Fruit fly (Drosophila melanogaster) whole organism, adult: Measurements from ENCODE around the gene CG34116.

Experiments
- CG14711 ChIP-seq: fragments of 200-800 bp; sonication (Bioruptor generic); optimal IDR thresholded peaks from 2 replicates; lab custom pipeline; 2018; ENCODE audit warnings: missing biosample characterization, mild to moderate bottlenecking, missing genetic modification characterization, moderate library complexity
- Crg-1 ChIP-seq: fragments of 200-800 bp; sonication (Bioruptor generic); optimal IDR thresholded peaks from 2 replicates; lab custom pipeline; 2016; ENCODE audit warnings: missing biosample characterization, missing genetic modification characterization
- Hr96 ChIP-seq: fragments of 200-800 bp; sonication (Bioruptor generic); optimal IDR thresholded peaks from 2 replicates; lab custom pipeline; 2016; ENCODE audit warnings: missing biosample characterization, missing genetic modification characterization
- ovo ChIP-seq: fragments of 200-800 bp; sonication (Bioruptor generic); optimal IDR thresholded peaks from 2 replicates; lab custom pipeline; 2016; ENCODE audit warnings: missing biosample characterization, missing genetic modification characterization

DNA sequence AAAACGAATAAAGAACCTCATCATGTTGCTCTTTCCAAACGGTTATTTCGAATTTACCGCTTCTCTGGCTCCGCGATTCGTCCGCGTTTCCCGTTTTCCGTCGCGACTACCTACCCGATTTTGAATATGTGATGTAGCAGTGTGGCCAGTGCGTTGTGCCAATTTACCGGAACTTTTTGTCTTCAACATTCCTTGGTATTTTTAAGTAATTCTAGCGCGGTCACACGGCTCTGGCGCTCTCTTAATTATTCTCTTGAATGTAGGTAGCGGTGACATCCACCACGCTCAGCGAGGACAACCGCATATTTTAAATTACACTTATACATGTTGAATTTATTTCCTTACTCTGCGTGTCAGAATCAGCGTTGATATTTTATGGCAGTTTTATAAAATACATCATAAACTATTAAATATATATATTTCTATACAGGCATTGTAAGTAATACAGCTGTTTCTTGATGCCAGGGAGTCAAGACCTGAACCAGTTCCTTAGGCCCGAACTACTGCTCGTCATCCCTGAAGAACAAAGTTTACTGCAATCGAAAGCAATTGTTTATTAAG, 12.3 kb downstream of the CG34116 start, which contains the start of the genes CG42637, Gyc76C and SREBP:
- TF ChIP-seq Hr96 (GFP tag; lab: Kevin White, UChicago) (no peak), ovo (GFP tag; lab: Kevin White, UChicago) (peak; percentile 81), CG14711 (tag; lab: Kevin White, UChicago) (no peak), Crg-1 (GFP tag; lab: Kevin White, UChicago) (no peak)
